Fruit fly (Drosophila melanogaster): Measurements from ENCODE around the gene Exo84.

Gene Exo84

DNA sequence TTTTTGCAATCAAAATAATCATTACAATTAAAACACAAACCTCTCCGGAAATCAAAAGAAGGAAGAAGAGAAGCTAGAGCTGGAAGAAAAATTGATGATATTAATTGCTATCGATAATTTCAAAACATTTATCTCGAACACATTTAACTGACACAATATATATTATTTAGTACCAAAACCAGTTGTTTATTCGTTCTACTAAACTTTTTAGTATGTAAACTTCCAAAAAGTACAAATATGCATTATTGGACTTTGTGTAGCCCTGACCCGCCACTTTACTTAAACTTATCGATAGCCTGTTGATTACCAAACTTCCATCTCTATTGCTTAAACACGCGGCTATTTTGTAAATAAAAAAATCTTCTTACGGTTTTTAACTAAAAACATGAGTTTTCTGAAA lies 7.1 kb upstream of the Exo84 start, which contains the start of the genes RpL34a and Trmt61 (continued):
- TF ChIP-seq Rx (GFP tag; IDR thresholded peaks at IDR 0.05) (peak; percentile 55), amos (GFP tag; IDR thresholded peaks at IDR 0.05; ENCODE audit: partially characterized antibody) (peak; percentile 83), CG2202 (tag; optimal IDR thresholded peaks at IDR 0.05) (peak; percentile 86), CG12942 (GFP tag; optimal IDR thresholded peaks at IDR 0.05) (peak; percentile 67), CG2875 (GFP tag; optimal IDR thresholded peaks at IDR 0.05) (peak; percentile 76), CG13287 (GFP tag; IDR thresholded peaks at IDR 0.05; ENCODE audit: partially characterized antibody) (peak; percentile 95), CG18619 (GFP tag; optimal IDR thresholded peaks at IDR 0.05) (peak; percentile 91), tap (tag; optimal IDR thresholded peaks at IDR 0.05) (peak; percentile 83), jigr1 (GFP tag; IDR thresholded peaks at IDR 0.05) (no peak), Opbp (GFP tag; IDR thresholded peaks at IDR 0.05; ENCODE audit: partially characterized antibody) (peak; percentile 64; the same call in 2 of the 3 replicates), ato (GFP tag; IDR thresholded peaks at IDR 0.05; ENCODE audit: partially characterized antibody) (no peak), Oaz (GFP tag; IDR thresholded peaks at IDR 0.05) (peak; percentile 70; the same call in 1 of the 2 replicates), E2f2 (GFP tag; IDR thresholded peaks at IDR 0.05) (peak; percentile 89), gsb (GFP tag; IDR thresholded peaks at IDR 0.05) (peak; percentile 64; the same call in 1 of the 2 replicates), CG14014 (GFP tag; IDR thresholded peaks at IDR 0.05) (peak; percentile 56; the same call in 1 of the 2 replicates), CG14667 (GFP tag; IDR thresholded peaks at IDR 0.05) (peak; percentile 41; the same call in 1 of the 2 replicates), CG18262 (tag; optimal IDR thresholded peaks at IDR 0.05) (peak; percentile 87), CG8924 (tag; optimal IDR thresholded peaks at IDR 0.05) (peak; percentile 88), croc (GFP tag; conservative IDR thresholded peaks at IDR 0.05) (peak; percentile 63), Drgx (GFP tag; IDR thresholded peaks at IDR 0.05) (no peak; the same call in 1 of the 2 replicates), CG16815 (GFP tag; optimal IDR thresholded peaks at IDR 0.05) (peak; percentile 28), CG11247 (GFP tag; IDR thresholded peaks at IDR 0.05) (peak; percentile 34; the same call in 1 of the 2 replicates), C15 (GFP tag; IDR thresholded peaks at IDR 0.05) (no peak), eve (GFP tag; optimal IDR thresholded peaks at IDR 0.05) (no peak), lmd (GFP tag; IDR thresholded peaks at IDR 0.05) (peak; percentile 64), cas (GFP tag; IDR thresholded peaks at IDR 0.05) (peak; percentile 55; the same call in 1 of the 2 replicates), shn (GFP tag; optimal IDR thresholded peaks at IDR 0.05) (peak; percentile 73), HLH4C (GFP tag; IDR thresholded peaks at IDR 0.05; ENCODE audit: partially characterized antibody) (peak; percentile 82), Mes4 (GFP tag; optimal IDR thresholded peaks at IDR 0.05) (peak; percentile 88), CG11093 (GFP tag; IDR thresholded peaks at IDR 0.05) (0 out of 3 replicates have a peak, but pooled peaks have one; percentile 31), CG17186 (GFP tag; optimal IDR thresholded peaks at IDR 0.05) (peak; percentile 82), chm (GFP tag; IDR thresholded peaks at IDR 0.05) (peak; percentile 72), Neu2 (GFP tag; optimal IDR thresholded peaks at IDR 0.05; ENCODE audit: borderline replicate concordance) (peak; percentile 52), CG10543 (GFP tag; optimal IDR thresholded peaks at IDR 0.05) (peak; percentile 94), HLH3B (GFP tag; IDR thresholded peaks at IDR 0.05) (peak; percentile 80), ham (GFP tag; IDR thresholded peaks at IDR 0.05) (peak; percentile 39; the same call in 1 of the 2 replicates), Nf-YC (tag; optimal IDR thresholded peaks at IDR 0.05) (peak; percentile 81), cg (GFP tag; optimal IDR thresholded peaks at IDR 0.05) (no peak), gcm (GFP tag; optimal IDR thresholded peaks at IDR 0.05) (peak; percentile 93), Lpt (GFP tag; optimal IDR thresholded peaks at IDR 0.05) (no peak), lilli (GFP tag; optimal IDR thresholded peaks at IDR 0.05) (peak; percentile 79), BEAF-32 (GFP tag; optimal IDR thresholded peaks at IDR 0.05) (peak; percentile 94), z (GFP tag; IDR thresholded peaks at IDR 0.05) (no peak), CG5245 (GFP tag; optimal IDR thresholded peaks at IDR 0.05) (peak; percentile 62), CG17612 (GFP tag; IDR thresholded peaks at IDR 0.05) (peak; percentile 57), CoRest (tag; optimal IDR thresholded peaks at IDR 0.05) (peak; percentile 85), CG12769 (tag; optimal IDR thresholded peaks at IDR 0.05) (no peak), CG13424 (tag; optimal IDR thresholded peaks at IDR 0.05) (peak; percentile 79), ewg (GFP tag; optimal IDR thresholded peaks at IDR 0.05) (peak; percentile 77), oc (tag; optimal IDR thresholded peaks at IDR 0.05) (peak; percentile 76)

All from whole organism, embryonic.